Worm (Caenorhabditis elegans) whole organism, mixed stage, embryonic: ENCODE measurements around the gene B0310.6.

ENCODE experiments used
- M03D4.4 ChIP-seq: sonication (generic microtip); optimal IDR thresholded peaks from 2 replicates; lab custom pipeline; 2017; ENCODE audit warnings: mild to moderate bottlenecking, missing genetic modification characterization, missing compliant biosample characterization
- bed-3 ChIP-seq: fragments of 200-800 bp; sonication (Bioruptor generic); optimal IDR thresholded peaks from 3 replicates; lab custom pipeline; 2018; ENCODE audit warnings: mild to moderate bottlenecking, missing genetic modification characterization, moderate library complexity, missing compliant biosample characterization
- blmp-1 ChIP-seq: fragments of 150-350 bp; optimal IDR thresholded peaks from 2 replicates; lab custom pipeline; 2014; ENCODE audit warnings: missing biosample characterization, missing genetic modification characterization
- ceh-39 ChIP-seq: fragments of 150-350 bp; optimal IDR thresholded peaks from 2 replicates; lab custom pipeline; 2014; ENCODE audit warnings: missing biosample characterization, missing genetic modification characterization
- ceh-43 ChIP-seq: fragments of 200-800 bp; sonication (Bioruptor generic); optimal IDR thresholded peaks from 2 replicates; lab custom pipeline; 2018; ENCODE audit warnings: mild to moderate bottlenecking, missing genetic modification characterization, moderate library complexity, missing compliant biosample characterization
- drap-1 ChIP-seq: fragments of 200-800 bp; sonication (Bioruptor generic); optimal IDR thresholded peaks from 3 replicates; lab custom pipeline; 2018; ENCODE audit warnings: mild to moderate bottlenecking, missing genetic modification characterization, missing compliant biosample characterization
- elt-1 ChIP-seq: sonication (generic microtip); optimal IDR thresholded peaks from 2 replicates; lab custom pipeline; 2017; ENCODE audit warnings: missing genetic modification characterization, mild to moderate bottlenecking, missing compliant biosample characterization, antibody characterized with exemption, moderate library complexity, borderline replicate concordance; ENCODE audit not compliant: insufficient read depth
- elt-3 ChIP-seq: fragments of 150-350 bp; optimal IDR thresholded peaks from 2 replicates; lab custom pipeline; 2014; ENCODE audit warnings: missing biosample characterization, missing genetic modification characterization
- flh-1 ChIP-seq: fragments of 200-800 bp; sonication (Bioruptor generic); optimal IDR thresholded peaks from 2 replicates; lab custom pipeline; 2018; ENCODE audit warnings: mild to moderate bottlenecking, missing genetic modification characterization, moderate library complexity, missing compliant biosample characterization
- ham-2 ChIP-seq: fragments of 200-800 bp; sonication (Bioruptor generic); optimal IDR thresholded peaks from 2 replicates; lab custom pipeline; 2018; ENCODE audit warnings: mild to moderate bottlenecking, missing genetic modification characterization, missing compliant biosample characterization
- hlh-1 ChIP-seq: fragments of 150-350 bp; optimal IDR thresholded peaks from 2 replicates; lab custom pipeline; 2014; ENCODE audit warnings: missing biosample characterization, missing genetic modification reagents, missing genetic modification characterization
- lin-13 ChIP-seq: fragments of 150-350 bp; optimal IDR thresholded peaks from 2 replicates; lab custom pipeline; 2014; ENCODE audit warnings: missing biosample characterization, missing genetic modification characterization
- lin-32 ChIP-seq: fragments of 200-800 bp; sonication (Bioruptor generic); optimal IDR thresholded peaks from 2 replicates; lab custom pipeline; 2018; ENCODE audit warnings: mild to moderate bottlenecking, missing genetic modification characterization, missing compliant biosample characterization
- lsy-2 ChIP-seq: fragments of 150-350 bp; optimal IDR thresholded peaks from 2 replicates; lab custom pipeline; 2014; ENCODE audit warnings: missing biosample characterization, missing genetic modification characterization
- mab-5 ChIP-seq: fragments of 150-350 bp; optimal IDR thresholded peaks from 2 replicates; lab custom pipeline; 2014; ENCODE audit warnings: missing biosample characterization, missing genetic modification characterization
- mep-1 ChIP-seq: fragments of 150-350 bp; optimal IDR thresholded peaks from 2 replicates; lab custom pipeline; 2017; ENCODE audit warnings: missing biosample characterization, missing genetic modification reagents, missing genetic modification characterization, inconsistent platforms
- mls-2 ChIP-seq: sonication (generic microtip); optimal IDR thresholded peaks from 2 replicates; lab custom pipeline; 2016; ENCODE audit warnings: mild to moderate bottlenecking, missing genetic modification characterization, moderate library complexity, missing compliant biosample characterization
- nhr-12 ChIP-seq: fragments of 150-350 bp; optimal IDR thresholded peaks from 2 replicates; lab custom pipeline; 2014; ENCODE audit warnings: missing biosample characterization, missing genetic modification characterization
- nhr-2 ChIP-seq: fragments of 150-350 bp; optimal IDR thresholded peaks from 2 replicates; lab custom pipeline; 2014; ENCODE audit warnings: missing biosample characterization, missing genetic modification characterization
- nhr-237 ChIP-seq: fragments of 150-350 bp; optimal IDR thresholded peaks from 2 replicates; lab custom pipeline; 2014; ENCODE audit warnings: missing biosample characterization, missing genetic modification characterization
- nhr-28 ChIP-seq: fragments of 150-350 bp; optimal IDR thresholded peaks from 2 replicates; lab custom pipeline; 2014; ENCODE audit warnings: missing biosample characterization, missing genetic modification characterization
- nhr-76 ChIP-seq: sonication (generic microtip); optimal IDR thresholded peaks from 2 replicates; lab custom pipeline; 2017; ENCODE audit warnings: missing biosample characterization, missing genetic modification characterization
- sem-2 ChIP-seq: fragments of 200-800 bp; sonication (Bioruptor generic); optimal IDR thresholded peaks from 2 replicates; lab custom pipeline; 2018; ENCODE audit warnings: mild to moderate bottlenecking, missing genetic modification characterization, missing compliant biosample characterization
- snpc-4 ChIP-seq: fragments of 150-350 bp; optimal IDR thresholded peaks from 2 replicates; lab custom pipeline; 2014; ENCODE audit warnings: missing biosample characterization, missing genetic modification characterization
- tbx-8 ChIP-seq: fragments of 200-800 bp; sonication (Bioruptor generic); optimal IDR thresholded peaks from 2 replicates; lab custom pipeline; 2018; ENCODE audit warnings: mild to moderate bottlenecking, missing genetic modification characterization, moderate library complexity, missing compliant biosample characterization
- unc-39 ChIP-seq: fragments of 150-350 bp; optimal IDR thresholded peaks from 2 replicates; lab custom pipeline; 2014; ENCODE audit warnings: missing biosample characterization, missing genetic modification characterization
- unc-62 ChIP-seq: fragments of 150-350 bp; optimal IDR thresholded peaks from 2 replicates; lab custom pipeline; 2014; ENCODE audit warnings: missing biosample characterization, missing genetic modification reagents, missing genetic modification characterization
- zip-8 ChIP-seq: fragments of 150-350 bp; optimal IDR thresholded peaks from 2 replicates; lab custom pipeline; 2014; ENCODE audit warnings: missing biosample characterization, missing genetic modification characterization
- ztf-11 ChIP-seq: fragments of 150-350 bp; optimal IDR thresholded peaks from 2 replicates; lab custom pipeline; 2014; ENCODE audit warnings: missing biosample characterization, missing genetic modification characterization

The B0310.6 gene

DNA sequence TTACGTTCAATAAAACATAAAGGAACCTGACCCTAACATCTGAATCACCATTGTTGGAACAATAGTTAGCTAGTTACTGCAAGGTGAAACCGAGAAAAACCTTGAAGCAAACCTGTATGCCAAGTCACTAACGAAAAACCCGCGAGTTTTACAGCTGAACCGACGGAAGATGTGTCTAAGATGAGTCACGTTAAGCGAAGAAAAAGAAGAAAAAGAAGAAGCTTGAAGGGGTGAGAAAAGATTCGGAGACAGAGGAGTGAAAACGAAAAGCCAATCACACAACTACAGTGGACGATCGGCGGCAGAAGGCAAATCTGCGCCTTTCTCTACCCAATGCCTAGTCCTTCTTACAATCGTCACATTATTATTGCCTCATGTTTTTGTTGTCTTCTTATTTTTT is 27.0 kb upstream of the B0310.6 start, which contains the start of gene nas-38:
Gene nas-38, plus strand, starts transcription at position 301 of the 400 bp plus-strand sequence.
- TF ChIP-seq hlh-1 (tag; lab: Kevin White, UChicago) (no peak), elt-3 (tag; lab: Kevin White, UChicago) (no peak)

DNA sequence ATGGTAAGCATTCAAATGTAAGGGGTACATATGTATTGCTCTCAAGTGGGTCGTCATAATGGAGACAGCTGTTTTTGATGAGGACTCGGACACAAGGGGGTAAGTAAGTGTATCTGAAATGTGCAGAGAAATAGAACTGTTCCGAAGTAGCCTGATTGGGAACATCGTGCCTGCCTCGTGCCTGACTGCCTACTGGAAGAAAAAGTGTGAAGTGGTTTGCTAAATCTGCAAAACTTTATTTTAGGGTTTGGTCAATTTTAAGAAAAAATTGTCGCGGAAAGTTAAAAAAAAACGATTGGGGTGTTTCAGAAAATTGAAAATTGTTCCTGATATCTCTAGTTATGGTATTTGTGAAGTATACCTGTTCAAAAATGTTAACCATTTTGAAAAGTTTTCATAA is 26.4 kb upstream of the B0310.6 start, which contains the start of gene hlh-19:
Gene hlh-19, minus strand, starts transcription at position 101 of the 400 bp plus-strand sequence.
- TF ChIP-seq lin-13 (tag; lab: Kevin White, UChicago) (no peak), tbx-8 (GFP tag; lab: Kevin White, UChicago) (no peak), M03D4.4 (tag; lab: Kevin White, UChicago) (no peak), snpc-4 (no peak), flh-1 (GFP tag; lab: Kevin White, UChicago) (no peak), elt-1 (tag; lab: Kevin White, UChicago) (no peak), nhr-237 (tag; lab: Kevin White, UChicago) (no peak), zip-8 (tag; lab: Kevin White, UChicago) (no peak), ham-2 (GFP tag; lab: Kevin White, UChicago) (no peak), mls-2 (no peak), mep-1 (tag; lab: Kevin White, UChicago) (no peak)

DNA sequence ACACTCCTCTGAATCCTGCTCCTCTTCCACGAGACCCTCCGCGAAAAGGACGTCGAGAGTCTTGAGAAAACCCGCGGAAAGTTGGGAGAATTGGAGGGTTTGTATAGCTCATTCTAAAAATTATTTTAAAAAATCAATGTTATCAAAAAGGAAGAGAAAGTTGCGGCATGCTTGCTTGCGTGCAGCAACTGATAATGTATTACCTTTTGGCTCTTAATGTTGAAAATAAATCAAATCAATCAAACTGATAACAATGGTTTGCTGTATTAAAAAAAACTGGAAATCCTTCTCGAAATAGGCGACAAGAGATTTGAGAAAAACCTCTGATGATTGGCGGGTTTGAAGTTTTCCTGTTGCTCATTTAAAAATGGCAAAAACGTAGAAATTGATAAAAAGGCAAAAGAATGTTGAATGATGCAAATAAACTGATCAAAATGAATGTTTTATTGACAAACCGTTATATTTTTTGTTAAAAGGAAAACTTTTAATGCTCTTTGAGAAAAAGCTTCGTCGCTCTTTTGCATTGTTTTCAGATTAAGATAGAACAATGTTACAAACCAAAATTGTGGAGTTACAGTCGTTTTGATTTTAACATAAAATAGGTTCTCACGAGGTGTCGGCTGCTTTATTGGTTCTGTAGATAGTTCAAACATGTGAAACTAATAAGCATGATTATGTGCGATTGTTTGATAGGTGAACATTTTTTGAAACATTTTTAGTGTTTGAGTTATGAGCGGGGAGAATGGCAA is 24.4 kb upstream of the B0310.6 start:
- no peak for TF ChIP-seq nhr-76 (tag; lab: Kevin White, UChicago)
- TF ChIP-seq, all 35 proteins: peak for 0

DNA sequence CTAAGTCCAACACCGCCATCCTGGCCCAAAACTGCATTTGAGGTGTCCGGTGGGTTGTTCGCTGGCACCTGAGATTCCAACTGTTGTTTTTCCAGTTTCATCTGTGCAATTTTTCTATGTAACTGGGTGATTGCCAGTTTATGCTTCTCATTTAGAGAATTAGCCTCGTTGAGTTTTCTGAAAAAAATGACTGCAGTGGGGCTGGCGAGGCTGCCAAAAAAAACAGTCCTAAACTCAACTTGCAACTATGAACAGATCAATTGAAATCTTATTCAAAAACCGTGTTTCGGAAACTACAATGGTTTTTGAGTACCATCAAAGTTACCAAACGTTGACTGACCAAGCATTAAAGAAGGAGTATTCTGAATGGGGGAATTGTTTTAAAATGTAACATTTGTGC is 23.1 kb upstream of the B0310.6 start, which contains the start of gene F57C12.6:
Gene F57C12.6, minus strand, starts transcription at position 101 of the 400 bp plus-strand sequence.
- TF ChIP-seq ztf-11 (no peak), nhr-28 (no peak), drap-1 (GFP tag; lab: Kevin White, UChicago) (no peak), lin-13 (tag; lab: Kevin White, UChicago) (no peak), mls-2 (no peak), sem-2 (GFP tag; lab: Kevin White, UChicago) (no peak), lin-32 (GFP tag; lab: Kevin White, UChicago) (no peak), tbx-8 (GFP tag; lab: Kevin White, UChicago) (no peak), mab-5 (tag; lab: Kevin White, UChicago) (no peak), zip-8 (tag; lab: Kevin White, UChicago) (no peak), nhr-2 (tag; lab: Kevin White, UChicago) (no peak), nhr-12 (tag; lab: Kevin White, UChicago) (no peak), snpc-4 (no peak), blmp-1 (no peak), unc-39 (no peak), ceh-39 (no peak), ceh-43 (GFP tag; lab: Kevin White, UChicago) (no peak), flh-1 (GFP tag; lab: Kevin White, UChicago) (no peak), nhr-237 (tag; lab: Kevin White, UChicago) (no peak)

- no peak for TF ChIP-seq elt-3 (tag; lab: Kevin White, UChicago)
- TF ChIP-seq ham-2 (GFP tag; lab: Kevin White, UChicago), result no peak
- no peak for TF ChIP-seq flh-1 (GFP tag; lab: Kevin White, UChicago)
- TF ChIP-seq nhr-2 (tag; lab: Kevin White, UChicago), result no peak
- no peak for TF ChIP-seq bed-3 (GFP tag; lab: Kevin White, UChicago)
- no peak for TF ChIP-seq ceh-43 (GFP tag; lab: Kevin White, UChicago)
- no peak for TF ChIP-seq hlh-1 (tag; lab: Kevin White, UChicago)
- TF ChIP-seq nhr-28, result no peak
- TF ChIP-seq unc-62 (GFP tag; lab: Kevin White, UChicago), result no peak
- TF ChIP-seq lsy-2 (tag; lab: Kevin White, UChicago), result no peak
- no peak for TF ChIP-seq M03D4.4 (tag; lab: Kevin White, UChicago)
- no peak for TF ChIP-seq nhr-76 (tag; lab: Kevin White, UChicago)
- no peak for TF ChIP-seq mep-1 (tag; lab: Kevin White, UChicago)
Observed at ce11 chrX:553420-553819, 22.6 kb upstream of the B0310.6 start.
